Fruit fly (Drosophila melanogaster) ovary, adult (tissue): ENCODE measurements around the gene CG7582.

Source experiments
- CG17801 ChIP-seq: fragments of 200-800 bp; optimal IDR thresholded peaks from 2 replicates; lab custom pipeline; 2019; ENCODE audit warnings: missing biosample characterization, mild to moderate bottlenecking, missing genetic modification characterization, moderate library complexity; ENCODE audit not compliant: partially characterized antibody

The CG7582 gene

dm6 chr3R:29672156-29672555 is 9.9 kb downstream of the CG7582 start, which contains the start of gene ppk19:
Gene ppk19 (plus strand): TSS chr3R:29672456.
- TF ChIP-seq CG17801 (GFP tag; lab: Kevin White, UChicago): no peak

- TF ChIP-seq CG17801 (GFP tag; lab: Kevin White, UChicago): no peak
These were observed 10.9 kb downstream of the CG7582 start, which contains the start of gene Obp99a for dm6 chr3R:29671060-29671707. Gene Obp99a (plus strand): TSS chr3R:29671657.

dm6 chr3R:29668777-29669176 is 13.3 kb downstream of the CG7582 start, which contains the start of the genes ppk20 and ppk30:
Gene ppk20 (minus strand): TSS chr3R:29668877.
Gene ppk30 (plus strand): TSS chr3R:29669149.
- TF ChIP-seq CG17801 (GFP tag; lab: Kevin White, UChicago): no peak

dm6 chr3R:29664183-29664829 is 17.8 kb downstream of the CG7582 start, which contains the start of gene ppk21:
Gene ppk21 (plus strand): TSS chr3R:29664779.
- no peak for TF ChIP-seq CG17801 (GFP tag; lab: Kevin White, UChicago)

- no peak for TF ChIP-seq CG17801 (GFP tag; lab: Kevin White, UChicago)
These were observed 22.1 kb downstream of the CG7582 start, which contains the start of gene Dop1R2 for dm6 chr3R:29659950-29660349. Gene Dop1R2 (minus strand): TSS chr3R:29659984.

dm6 chr3R:29651488-29651887 is 30.6 kb downstream of the CG7582 start:
- no peak for TF ChIP-seq CG17801 (GFP tag; lab: Kevin White, UChicago)
